Worm (Caenorhabditis elegans) whole organism, L4 larva: ENCODE data around the gene alg-1.

Experiments
- nhr-25 ChIP-seq: sonication (generic microtip); optimal IDR thresholded peaks from 2 replicates; lab custom pipeline; 2017; ENCODE audit warnings: missing genetic modification characterization, mild to moderate bottlenecking, missing compliant biosample characterization, antibody characterized with exemption, moderate library complexity, borderline replicate concordance; ENCODE audit not compliant: insufficient read depth
- nhr-76 ChIP-seq: fragments of 150-350 bp; optimal IDR thresholded peaks from 2 replicates; lab custom pipeline; 2014; ENCODE audit warnings: missing biosample characterization, missing genetic modification characterization

DNA sequence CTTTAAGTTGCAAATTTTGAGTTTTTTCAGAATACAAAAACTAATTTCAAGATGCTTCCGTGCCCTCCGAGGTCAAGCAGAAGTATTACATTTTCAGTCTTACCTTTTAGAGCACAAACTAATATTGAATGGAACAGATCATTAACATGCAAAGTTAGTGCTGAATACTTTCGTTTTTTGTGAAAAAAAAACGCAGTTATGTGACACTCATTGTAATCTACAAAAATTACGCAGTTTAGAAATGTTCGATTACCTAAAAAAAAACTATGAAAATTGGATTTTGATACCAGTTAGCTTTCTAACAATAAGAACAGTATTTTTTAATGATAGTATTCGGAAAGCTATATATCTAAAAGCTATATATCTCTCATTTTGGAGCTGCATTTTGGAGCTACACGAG lies 7.0 kb upstream of the alg-1 start:
- TF ChIP-seq nhr-76 (no peak), nhr-25 (no peak)
